Worm (Caenorhabditis elegans): ENCODE results near the gene C07A9.12.

Gene C07A9.12

DNA sequence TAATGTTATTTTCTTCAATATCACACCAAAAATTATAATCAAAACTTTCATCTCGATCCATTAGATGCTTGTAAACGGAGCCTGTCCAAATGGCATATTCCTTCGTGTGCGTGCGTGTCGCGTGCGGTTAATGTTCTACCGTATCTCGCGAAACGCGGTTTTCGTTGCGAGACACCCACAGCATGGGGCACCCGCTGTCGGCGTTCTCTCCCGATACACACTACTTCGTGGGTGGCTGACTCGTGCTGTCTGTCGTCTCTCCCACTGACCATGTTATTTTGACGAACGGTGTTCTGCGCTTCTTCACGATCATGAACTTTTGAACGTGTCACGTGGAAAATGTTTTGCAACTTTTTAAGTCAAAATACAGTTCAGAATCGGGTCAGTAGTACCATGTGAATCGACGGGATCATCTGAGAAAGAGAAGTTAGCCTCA lies 38.1 kb upstream of the C07A9.12 start (continued):
- TF ChIP-seq aha-1 (tag; optimal IDR thresholded peaks at IDR 0.05) = peak; percentile 68
- TF ChIP-seq hlh-4 (tag; optimal IDR thresholded peaks at IDR 0.05) = no peak
- TF ChIP-seq unc-130 (tag; optimal IDR thresholded peaks at IDR 0.05) = peak; percentile 96
- peak; percentile 85 for TF ChIP-seq zag-1 (tag; optimal IDR thresholded peaks at IDR 0.05)
- TF ChIP-seq nhr-237 (tag; optimal IDR thresholded peaks at IDR 0.05) = peak; percentile 89
- TF ChIP-seq ceh-82 (tag; optimal IDR thresholded peaks at IDR 0.05) = peak; percentile 90 to 98 (median 97)
- peak; percentile 99 for TF ChIP-seq ztf-4 (tag; optimal IDR thresholded peaks at IDR 0.05)
- TF ChIP-seq lin-14 (GFP tag; optimal IDR thresholded peaks at IDR 0.05) = peak; percentile 100

DNA sequence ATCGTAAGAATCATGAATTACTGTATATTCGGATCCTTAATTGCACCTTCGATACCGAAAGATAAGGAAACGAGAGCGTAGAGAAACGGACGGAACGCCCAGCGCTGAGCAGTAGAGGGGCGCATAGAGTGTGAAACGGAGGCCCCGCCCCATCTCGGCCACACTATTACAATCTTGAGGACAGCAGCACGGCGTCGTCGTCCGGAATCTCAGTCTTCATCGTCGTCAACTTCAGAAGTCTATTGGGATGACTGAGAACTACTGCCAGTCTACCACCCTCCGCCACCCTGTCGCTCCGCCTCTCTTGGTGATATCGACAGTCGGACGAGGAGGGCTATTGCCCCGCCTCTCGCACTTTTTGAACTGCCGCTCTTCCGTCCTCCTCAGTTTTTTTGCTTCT lies 37.4 kb upstream of the C07A9.12 start:
- TF ChIP-seq mdl-1 (tag; optimal IDR thresholded peaks at IDR 0.05) (no peak), nhr-20 (tag; optimal IDR thresholded peaks at IDR 0.05) (no peak), fkh-4 (tag; optimal IDR thresholded peaks at IDR 0.05; ENCODE audit: borderline replicate concordance) (no peak), nhr-85 (tag) (no peak), mep-1 (tag; optimal IDR thresholded peaks at IDR 0.05) (no peak), lin-14 (GFP tag; optimal IDR thresholded peaks at IDR 0.05) (no peak)

DNA sequence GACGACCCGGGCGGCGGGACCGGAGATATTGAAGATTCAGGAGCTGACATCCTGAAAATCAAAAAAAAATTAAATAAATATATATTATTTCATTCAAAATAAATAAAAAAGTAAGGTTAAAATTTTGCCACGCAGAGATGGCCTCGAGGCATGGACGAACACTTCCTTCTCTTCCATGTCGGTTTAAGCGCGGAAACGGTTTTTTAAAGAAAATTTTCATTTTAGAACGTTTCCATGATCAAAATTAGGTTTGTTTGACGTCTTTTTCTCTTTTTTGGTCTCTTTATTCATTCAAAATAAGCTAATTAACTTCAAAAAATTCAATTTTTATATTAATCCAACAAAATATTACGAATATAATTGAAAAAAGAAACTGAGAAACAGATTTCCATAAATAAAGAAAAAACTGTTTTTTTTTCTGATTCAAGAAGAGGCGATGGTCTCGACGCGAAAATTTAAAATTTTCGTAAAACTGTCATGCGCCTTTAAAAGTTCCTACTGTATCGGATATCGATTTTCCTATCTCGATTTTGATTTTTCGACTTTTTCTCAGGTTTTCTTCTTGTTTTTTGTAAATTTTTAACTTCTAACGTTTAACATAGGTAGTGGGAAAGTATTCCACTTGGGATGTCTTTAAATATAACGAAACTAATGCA lies 34.9 kb upstream of the C07A9.12 start, which contains the start of gene gcc-2:
Gene gcc-2 (minus strand): TSS at position 51 of the 656 bp plus-strand sequence.
- TF ChIP-seq unc-98 (GFP tag; IDR thresholded peaks at IDR 0.05) (no peak), C16A3.4 (tag; optimal IDR thresholded peaks at IDR 0.05) (no peak), nhr-28 (tag; optimal IDR thresholded peaks at IDR 0.05) (no peak), sptf-1 (tag; optimal IDR thresholded peaks at IDR 0.05) (no peak), efl-3 (GFP tag; optimal IDR thresholded peaks at IDR 0.05) (no peak), nhr-20 (tag; optimal IDR thresholded peaks at IDR 0.05) (no peak), mep-1 (tag; optimal IDR thresholded peaks at IDR 0.05) (no peak), vab-15 (tag; optimal IDR thresholded peaks at IDR 0.05) (no peak), nhr-71 (tag; optimal IDR thresholded peaks at IDR 0.05) (no peak), unc-30 (tag; optimal IDR thresholded peaks at IDR 0.05) (no peak), C34B4.2 (tag; optimal IDR thresholded peaks at IDR 0.05) (no peak), fkh-10 (GFP tag; optimal IDR thresholded peaks at IDR 0.05) (no peak), fkh-8 (tag; optimal IDR thresholded peaks at IDR 0.05) (no peak), tlp-1 (tag; optimal IDR thresholded peaks at IDR 0.05) (no peak)

DNA sequence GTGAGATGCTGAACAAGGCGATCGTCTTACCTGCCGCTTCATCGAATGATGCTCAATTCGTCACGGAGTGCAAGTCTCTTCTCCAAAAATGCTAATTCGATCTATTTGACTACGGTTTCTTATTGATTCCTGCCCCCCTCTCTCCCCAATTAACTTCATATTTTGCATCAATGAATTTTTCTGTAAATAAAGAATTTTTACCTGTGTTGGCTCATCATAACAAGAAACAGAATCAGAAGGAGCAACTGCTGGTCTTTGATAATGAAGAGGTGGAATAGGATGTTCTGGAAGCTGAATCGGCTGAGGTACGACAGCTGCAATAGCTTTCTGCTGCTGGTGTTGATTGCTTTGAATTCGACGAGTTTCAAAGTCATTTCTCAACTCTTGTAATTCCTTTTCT lies 32.8 kb upstream of the C07A9.12 start:
- TF ChIP-seq hpl-2 (GFP tag; optimal IDR thresholded peaks at IDR 0.05) (no peak), egl-27 (tag; optimal IDR thresholded peaks at IDR 0.05) (no peak), C16A3.4 (tag; optimal IDR thresholded peaks at IDR 0.05) (no peak), grh-1 (GFP tag; IDR thresholded peaks at IDR 0.05) (no peak), dpl-1 (GFP tag; optimal IDR thresholded peaks at IDR 0.05) (no peak), zag-1 (tag; optimal IDR thresholded peaks at IDR 0.05) (no peak), alr-1 (tag; optimal IDR thresholded peaks at IDR 0.05; ENCODE audit: borderline replicate concordance) (no peak), rnt-1 (tag; optimal IDR thresholded peaks at IDR 0.05) (no peak)

DNA sequence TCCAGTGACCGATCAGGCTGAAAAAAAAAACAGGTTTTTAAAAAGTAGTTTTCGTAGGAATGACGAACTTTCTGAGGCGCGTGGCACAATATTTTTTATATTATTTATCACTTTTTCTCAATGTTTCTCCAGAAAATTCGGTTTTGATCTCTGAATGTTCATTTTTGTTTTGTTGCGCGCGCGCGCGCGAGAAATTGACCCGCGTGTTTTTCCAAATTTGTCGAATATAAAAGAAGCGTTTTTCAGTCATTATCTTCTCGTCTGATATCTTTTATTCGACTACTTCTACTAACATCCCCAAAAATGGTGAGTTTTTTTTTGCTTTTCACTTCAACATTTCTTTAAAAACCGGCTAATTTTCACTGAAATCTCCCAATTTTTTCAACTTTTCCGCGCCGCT lies 31.5 kb upstream of the C07A9.12 start, which contains the start of gene rmd-1:
Gene rmd-1 (plus strand): TSS at position 247 of the 400 bp plus-strand sequence.
- no peak for TF ChIP-seq snu-23 (GFP tag; optimal IDR thresholded peaks at IDR 0.05)
- TF ChIP-seq efl-1 (optimal IDR thresholded peaks at IDR 0.05) = no peak
- no peak for TF ChIP-seq efl-1 (GFP tag; optimal IDR thresholded peaks at IDR 0.05 in 1 of 2)
- TF ChIP-seq snpc-4 (tag; optimal IDR thresholded peaks at IDR 0.05) = no peak
- no peak for TF ChIP-seq lin-15B (tag; optimal IDR thresholded peaks at IDR 0.05)
- TF ChIP-seq ama-1 (optimal IDR thresholded peaks at IDR 0.05) = no peak
- TF ChIP-seq tbx-2 (tag; optimal IDR thresholded peaks at IDR 0.05) = no peak
- no peak for TF ChIP-seq lin-35 (GFP tag; optimal IDR thresholded peaks at IDR 0.05)
- TF ChIP-seq tlp-1 (tag; optimal IDR thresholded peaks at IDR 0.05) = no peak
- no peak for TF ChIP-seq jun-1 (tag; optimal IDR thresholded peaks at IDR 0.05)
